Worm (Caenorhabditis elegans) whole organism, midembryonic: Measurements from ENCODE around the gene cct-2.
A peak's percentile ranks its signal among the peaks of the same experiment; 100 is the strongest.

ENCODE experiments used
- T22C8.4 ChIP-seq: fragments of 200-800 bp; sonication (Bioruptor generic); IDR thresholded peaks from 2 replicates; pipeline ENCODE4 v1.3.6; 2022; ENCODE audit warnings: missing genetic modification characterization, missing compliant biosample characterization
- cog-1 ChIP-seq: sonication (generic microtip); optimal IDR thresholded peaks from 2 replicates; lab custom pipeline; 2016; ENCODE audit warnings: missing genetic modification characterization, missing compliant biosample characterization
- flt-1 ChIP-seq: fragments of 200-800 bp; sonication (Bioruptor generic); IDR thresholded peaks from 2 replicates; pipeline ENCODE4 v1.3.6; 2022; ENCODE audit warnings: missing genetic modification characterization, missing compliant biosample characterization
- klf-2 ChIP-seq: fragments of 200-800 bp; sonication (Bioruptor generic); conservative IDR thresholded peaks from 2 replicates; pipeline ENCODE4 v1.3.6; 2022; ENCODE audit warnings: missing genetic modification reagents, missing genetic modification characterization, missing compliant biosample characterization
- med-1 ChIP-seq: sonication (generic microtip); optimal IDR thresholded peaks from 2 replicates; lab custom pipeline; 2017; ENCODE audit warnings: missing genetic modification characterization, mild to moderate bottlenecking, missing compliant biosample characterization, antibody characterized with exemption, missing genetic modification reagents; ENCODE audit not compliant: insufficient read depth
- ref-1 ChIP-seq: fragments of 200-800 bp; sonication (Bioruptor generic); conservative IDR thresholded peaks from 2 replicates; pipeline ENCODE4 v1.3.6; 2022; ENCODE audit warnings: missing genetic modification reagents, missing genetic modification characterization, missing compliant biosample characterization
- tab-1 ChIP-seq: fragments of 200-800 bp; sonication (Bioruptor generic); IDR thresholded peaks from 2 replicates; pipeline ENCODE4 v1.3.6; 2022; ENCODE audit warnings: missing genetic modification characterization, missing compliant biosample characterization
- ztf-23 ChIP-seq: fragments of 200-800 bp; sonication (Bioruptor generic); IDR thresholded peaks from 2 replicates; pipeline ENCODE4 v1.3.6; 2022; ENCODE audit warnings: missing genetic modification reagents, missing genetic modification characterization, missing compliant biosample characterization
- ztf-29 ChIP-seq: fragments of 200-800 bp; sonication (Bioruptor generic); IDR thresholded peaks from 2 replicates; pipeline ENCODE4 v1.3.6; 2022; ENCODE audit warnings: missing genetic modification reagents, missing genetic modification characterization, missing compliant biosample characterization

cct-2 gene

ce11 chrII:8895398-8895797 is 32.1 kb upstream of the cct-2 start:
- no peak for TF ChIP-seq med-1

ce11 chrII:8895895-8896294 is 31.6 kb upstream of the cct-2 start:
- no peak for TF ChIP-seq ztf-23 (GFP tag; lab: Robert Waterston, UW)
- TF ChIP-seq tab-1 (GFP tag; lab: Robert Waterston, UW) = no peak
- no peak for TF ChIP-seq ref-1 (GFP tag; lab: Robert Waterston, UW)
- TF ChIP-seq T22C8.4 = no peak
- no peak for TF ChIP-seq flt-1 (GFP tag; lab: Robert Waterston, UW)
- no peak for TF ChIP-seq med-1
- no peak for TF ChIP-seq ztf-29
- no peak for TF ChIP-seq cog-1 (tag; lab: Kevin White, UChicago)
- TF ChIP-seq klf-2 (GFP tag; lab: Robert Waterston, UW) = no peak

ce11 chrII:8896541-8896940 is 31.0 kb upstream of the cct-2 start, which contains the start of gene lat-1:
lat-1 (plus strand) TSS chrII:8896841.
- TF ChIP-seq ref-1 (GFP tag; lab: Robert Waterston, UW) (no peak), ztf-29 (no peak)

ce11 chrII:8897244-8897643 is 30.3 kb upstream of the cct-2 start:
- TF ChIP-seq ztf-23 (GFP tag; lab: Robert Waterston, UW) (no peak), ref-1 (GFP tag; lab: Robert Waterston, UW) (no peak), T22C8.4 (no peak), cog-1 (tag; lab: Kevin White, UChicago) (no peak), tab-1 (GFP tag; lab: Robert Waterston, UW) (no peak), flt-1 (GFP tag; lab: Robert Waterston, UW) (no peak), ztf-29 (no peak), klf-2 (GFP tag; lab: Robert Waterston, UW) (no peak), med-1 (no peak)

ce11 chrII:8898582-8899356 is 28.8 kb upstream of the cct-2 start:
- TF ChIP-seq ztf-23 (GFP tag; lab: Robert Waterston, UW) = no peak
- no peak for TF ChIP-seq T22C8.4
- no peak for TF ChIP-seq flt-1 (GFP tag; lab: Robert Waterston, UW)
- TF ChIP-seq ref-1 (GFP tag; lab: Robert Waterston, UW) = 0 out of 2 replicates have a peak, but pooled peaks have one; percentile 31
- TF ChIP-seq cog-1 (tag; lab: Kevin White, UChicago) = no peak
- no peak for TF ChIP-seq ztf-29
- no peak for TF ChIP-seq med-1
- TF ChIP-seq klf-2 (GFP tag; lab: Robert Waterston, UW) = no peak
- no peak for TF ChIP-seq tab-1 (GFP tag; lab: Robert Waterston, UW)

- TF ChIP-seq ztf-29 = no peak
- no peak for TF ChIP-seq ztf-23 (GFP tag; lab: Robert Waterston, UW)
- no peak for TF ChIP-seq flt-1 (GFP tag; lab: Robert Waterston, UW)
- TF ChIP-seq T22C8.4 = no peak
- no peak for TF ChIP-seq ref-1 (GFP tag; lab: Robert Waterston, UW)
- TF ChIP-seq cog-1 (tag; lab: Kevin White, UChicago) = no peak
- TF ChIP-seq tab-1 (GFP tag; lab: Robert Waterston, UW) = no peak
- no peak for TF ChIP-seq klf-2 (GFP tag; lab: Robert Waterston, UW)
- no peak for TF ChIP-seq med-1
Observed at ce11 chrII:8899357-8899748, 28.2 kb upstream of the cct-2 start.

ce11 chrII:8903871-8904270 is 23.7 kb upstream of the cct-2 start:
- TF ChIP-seq flt-1 (GFP tag; lab: Robert Waterston, UW) = no peak
- TF ChIP-seq ref-1 (GFP tag; lab: Robert Waterston, UW) = no peak
- TF ChIP-seq ztf-29 = no peak
- TF ChIP-seq tab-1 (GFP tag; lab: Robert Waterston, UW) = no peak
- TF ChIP-seq ztf-23 (GFP tag; lab: Robert Waterston, UW) = no peak
- TF ChIP-seq med-1 = no peak
- TF ChIP-seq cog-1 (tag; lab: Kevin White, UChicago) = no peak
- TF ChIP-seq T22C8.4 = no peak
- TF ChIP-seq klf-2 (GFP tag; lab: Robert Waterston, UW) = no peak

- TF ChIP-seq flt-1 (GFP tag; lab: Robert Waterston, UW) (no peak), ztf-23 (GFP tag; lab: Robert Waterston, UW) (no peak)
Observed at ce11 chrII:8911929-8912328, 15.6 kb upstream of the cct-2 start, which contains the start of gene B0457.4. B0457.4 (minus strand) TSS chrII:8912029.

ce11 chrII:8912523-8913017 is 15.0 kb upstream of the cct-2 start:
- TF ChIP-seq T22C8.4 (no peak), ztf-29 (no peak), med-1 (no peak), klf-2 (GFP tag; lab: Robert Waterston, UW) (no peak), flt-1 (GFP tag; lab: Robert Waterston, UW) (no peak), ztf-23 (GFP tag; lab: Robert Waterston, UW) (no peak), cog-1 (tag; lab: Kevin White, UChicago) (no peak), ref-1 (GFP tag; lab: Robert Waterston, UW) (no peak), tab-1 (GFP tag; lab: Robert Waterston, UW) (no peak)

ce11 chrII:8914654-8915053 is 12.9 kb upstream of the cct-2 start:
- TF ChIP-seq T22C8.4 = no peak
- no peak for TF ChIP-seq cog-1 (tag; lab: Kevin White, UChicago)
